Fruit fly (Drosophila melanogaster) S2 (cell line): ENCODE measurements around the gene Moe.

ENCODE experiments used
- CG8478 ChIP-seq: fragments of >200 bp; optimal IDR thresholded peaks from 2 replicates; lab custom pipeline; 2018
- CTCF ChIP-seq, 2 experiments: fragments of >200 bp; optimal IDR thresholded peaks; 2 replicates each; lab custom pipeline; 2018

Gene Moe

dm6 chrX:8831773-8832172, 66.4 kb downstream of the Moe start:
- TF ChIP-seq CG8478 (lab: Kevin White, UChicago) (no peak), CTCF (optimal IDR thresholded peaks at IDR 0.05; lab: Kevin White, UChicago) (no peak)

dm6 chrX:8830087-8830486, 68.0 kb downstream of the Moe start:
- TF ChIP-seq CG8478 (lab: Kevin White, UChicago) (no peak), CTCF (optimal IDR thresholded peaks at IDR 0.05; lab: Kevin White, UChicago) (no peak)

- TF ChIP-seq CTCF (optimal IDR thresholded peaks at IDR 0.05; lab: Kevin White, UChicago) (no peak), CG8478 (lab: Kevin White, UChicago) (no peak)
These were observed 68.7 kb downstream of the Moe start for dm6 chrX:8829396-8829795.
